Worm (Caenorhabditis elegans) whole organism, L2 larva: ENCODE measurements around the gene B0563.9.
A peak's percentile ranks its signal among the peaks of the same experiment; 100 is the strongest.

Source experiments
- C34F6.9 ChIP-seq: fragments of 150-350 bp; optimal IDR thresholded peaks from 2 replicates; lab custom pipeline; 2014; ENCODE audit warnings: missing biosample characterization, missing genetic modification characterization
- F13H6.1 ChIP-seq: sonication (generic microtip); optimal IDR thresholded peaks from 2 replicates; lab custom pipeline; 2016; ENCODE audit warnings: missing genetic modification characterization, missing compliant biosample characterization
- R02D3.7 ChIP-seq: fragments of 150-350 bp; optimal IDR thresholded peaks from 2 replicates; lab custom pipeline; 2014; ENCODE audit warnings: missing biosample characterization, missing genetic modification characterization
- Y55F3AM.14 ChIP-seq: fragments of 200-800 bp; sonication (Bioruptor generic); optimal IDR thresholded peaks from 2 replicates; lab custom pipeline; 2018; ENCODE audit warnings: mild to moderate bottlenecking, missing genetic modification characterization, missing compliant biosample characterization
- ZK546.5 ChIP-seq: sonication (generic microtip); optimal IDR thresholded peaks from 2 replicates; lab custom pipeline; 2017; ENCODE audit warnings: missing biosample characterization, missing genetic modification characterization
- alr-1 ChIP-seq: fragments of 150-350 bp; optimal IDR thresholded peaks from 2 replicates; lab custom pipeline; 2014; ENCODE audit warnings: missing biosample characterization, missing genetic modification characterization
- aly-2 ChIP-seq: fragments of 150-350 bp; optimal IDR thresholded peaks from 2 replicates; lab custom pipeline; 2014; ENCODE audit warnings: missing biosample characterization, missing genetic modification characterization
- ama-1 ChIP-seq: fragments of 150-350 bp; optimal IDR thresholded peaks from 2 replicates; lab custom pipeline; 2018; ENCODE audit warnings: inconsistent platforms
- blmp-1 ChIP-seq: sonication (generic microtip); optimal IDR thresholded peaks from 2 replicates; lab custom pipeline; 2017; ENCODE audit warnings: missing genetic modification characterization, mild to moderate bottlenecking, missing compliant biosample characterization, antibody characterized with exemption, moderate library complexity; ENCODE audit not compliant: insufficient read depth
- ceh-16 ChIP-seq: fragments of 150-350 bp; optimal IDR thresholded peaks from 2 replicates; lab custom pipeline; 2014; ENCODE audit warnings: missing biosample characterization, missing genetic modification characterization
- ceh-82 ChIP-seq: fragments of 150-350 bp; optimal IDR thresholded peaks from 2 replicates; lab custom pipeline; 2014; ENCODE audit warnings: missing biosample characterization, missing genetic modification characterization
- crh-2 ChIP-seq: sonication (generic microtip); optimal IDR thresholded peaks from 2 replicates; lab custom pipeline; 2017; ENCODE audit warnings: missing biosample characterization, missing genetic modification characterization
- dmd-4 ChIP-seq: sonication (generic microtip); optimal IDR thresholded peaks from 2 replicates; lab custom pipeline; 2017; ENCODE audit warnings: missing biosample characterization, missing genetic modification characterization
- egl-27 ChIP-seq: sonication (generic microtip); optimal IDR thresholded peaks from 3 replicates; lab custom pipeline; 2017; ENCODE audit warnings: missing biosample characterization, missing genetic modification reagents, missing genetic modification characterization
- elt-1 ChIP-seq: fragments of 150-350 bp; optimal IDR thresholded peaks from 2 replicates; lab custom pipeline; 2014; ENCODE audit warnings: missing biosample characterization, missing genetic modification characterization
- elt-3 ChIP-seq: sonication (generic microtip); optimal IDR thresholded peaks from 2 replicates; lab custom pipeline; 2017; ENCODE audit warnings: missing biosample characterization, missing genetic modification characterization
- fos-1 ChIP-seq: fragments of 150-350 bp; optimal IDR thresholded peaks from 2 replicates; lab custom pipeline; 2014; ENCODE audit warnings: missing biosample characterization, missing genetic modification characterization
- gmeb-1 ChIP-seq: fragments of 150-350 bp; optimal IDR thresholded peaks from 2 replicates; lab custom pipeline; 2014; ENCODE audit warnings: missing biosample characterization, missing genetic modification characterization
- lin-11 ChIP-seq: fragments of 150-350 bp; sonication (generic microtip); optimal IDR thresholded peaks from 2 replicates; lab custom pipeline; 2014; ENCODE audit warnings: missing biosample characterization, missing genetic modification characterization, inconsistent platforms, mixed read lengths
- lin-13 ChIP-seq: fragments of 150-350 bp; optimal IDR thresholded peaks from 2 replicates; lab custom pipeline; 2014; ENCODE audit warnings: missing biosample characterization, missing genetic modification reagents, missing genetic modification characterization
- lin-39 ChIP-seq: fragments of 150-350 bp; optimal IDR thresholded peaks from 2 replicates; lab custom pipeline; 2014; ENCODE audit warnings: missing biosample characterization, missing genetic modification reagents, missing genetic modification characterization
- lsy-2 ChIP-seq, 2 experiments: fragments of 150-350 bp in 1 of 2; sonication (generic microtip) in 1 of 2; optimal IDR thresholded peaks; 2 replicates each; lab custom pipeline; 2014 to 2017; ENCODE audit warnings: missing biosample characterization in 2 of 2, missing genetic modification characterization in 2 of 2
- mab-5 ChIP-seq: fragments of 150-350 bp; optimal IDR thresholded peaks from 2 replicates; lab custom pipeline; 2014; ENCODE audit warnings: missing biosample characterization, missing genetic modification characterization
- mbf-1 ChIP-seq: sonication (generic microtip); optimal IDR thresholded peaks from 2 replicates; lab custom pipeline; 2017; ENCODE audit warnings: missing biosample characterization, missing genetic modification characterization
- mdl-1 ChIP-seq, 2 experiments: fragments of 150-350 bp in 1 of 2; sonication (generic microtip) in 1 of 2; optimal IDR thresholded peaks; 2 replicates each; lab custom pipeline; 2017; ENCODE audit warnings: missing biosample characterization in 2 of 2, missing genetic modification characterization in 2 of 2
- nhr-10 ChIP-seq: sonication (generic microtip); optimal IDR thresholded peaks from 2 replicates; lab custom pipeline; 2017; ENCODE audit warnings: missing biosample characterization, missing genetic modification characterization
- nhr-11 ChIP-seq: fragments of 150-350 bp; optimal IDR thresholded peaks from 2 replicates; lab custom pipeline; 2014; ENCODE audit warnings: missing biosample characterization, missing genetic modification characterization
- nhr-12 ChIP-seq: fragments of 150-350 bp; optimal IDR thresholded peaks from 2 replicates; lab custom pipeline; 2014; ENCODE audit warnings: missing biosample characterization, missing genetic modification characterization
- nhr-129 ChIP-seq: fragments of 150-350 bp; optimal IDR thresholded peaks from 2 replicates; lab custom pipeline; 2014; ENCODE audit warnings: missing biosample characterization, missing genetic modification characterization
- nhr-21 ChIP-seq: fragments of 150-350 bp; optimal IDR thresholded peaks from 2 replicates; lab custom pipeline; 2014; ENCODE audit warnings: missing biosample characterization, missing genetic modification characterization
- nhr-23 ChIP-seq: fragments of 150-350 bp; optimal IDR thresholded peaks from 2 replicates; lab custom pipeline; 2014; ENCODE audit warnings: missing biosample characterization, missing genetic modification reagents, missing genetic modification characterization
- nhr-237 ChIP-seq: fragments of 150-350 bp; optimal IDR thresholded peaks from 2 replicates; lab custom pipeline; 2014; ENCODE audit warnings: missing biosample characterization, missing genetic modification characterization
- nhr-25 ChIP-seq: fragments of 150-350 bp; sonication (generic microtip); optimal IDR thresholded peaks from 3 replicates; lab custom pipeline; 2014; ENCODE audit warnings: missing biosample characterization, missing genetic modification characterization
- nhr-6 ChIP-seq: fragments of 150-350 bp; optimal IDR thresholded peaks from 2 replicates; lab custom pipeline; 2014; ENCODE audit warnings: missing biosample characterization, missing genetic modification characterization
- nhr-77 ChIP-seq: fragments of 150-350 bp; optimal IDR thresholded peaks from 2 replicates; lab custom pipeline; 2014; ENCODE audit warnings: missing biosample characterization, missing genetic modification characterization
- peb-1 ChIP-seq: fragments of 150-350 bp; optimal IDR thresholded peaks from 2 replicates; lab custom pipeline; 2014; ENCODE audit warnings: missing biosample characterization, missing genetic modification characterization
- sem-4 ChIP-seq: fragments of 150-350 bp; optimal IDR thresholded peaks from 2 replicates; lab custom pipeline; 2014; ENCODE audit warnings: missing biosample characterization, missing genetic modification reagents, missing genetic modification characterization
- skn-1 ChIP-seq: sonication (generic microtip); optimal IDR thresholded peaks from 2 replicates; lab custom pipeline; 2017; ENCODE audit warnings: missing biosample characterization, missing genetic modification characterization
- sma-3 ChIP-seq: sonication (generic microtip); optimal IDR thresholded peaks from 2 replicates; lab custom pipeline; 2016; ENCODE audit warnings: missing genetic modification reagents, missing genetic modification characterization, missing compliant biosample characterization
- sma-9 ChIP-seq, 2 experiments: fragments of 150-350 bp in 1 of 2; sonication (generic microtip) in 1 of 2; optimal IDR thresholded peaks; 2 replicates each; lab custom pipeline; 2014 to 2016; ENCODE audit warnings: missing genetic modification characterization in 2 of 2, mild to moderate bottlenecking in 1 of 2, missing biosample characterization in 1 of 2, missing compliant biosample characterization in 1 of 2, missing genetic modification reagents in 1 of 2, moderate library complexity in 1 of 2
- snpc-4 ChIP-seq: fragments of 150-350 bp; optimal IDR thresholded peaks from 2 replicates; lab custom pipeline; 2014; ENCODE audit warnings: missing biosample characterization, missing genetic modification characterization
- unc-39 ChIP-seq: fragments of 150-350 bp; optimal IDR thresholded peaks from 2 replicates; lab custom pipeline; 2014; ENCODE audit warnings: missing biosample characterization, missing genetic modification characterization
- unc-55 ChIP-seq: fragments of 150-350 bp; sonication (generic microtip); optimal IDR thresholded peaks from 3 replicates; lab custom pipeline; 2014; ENCODE audit warnings: missing biosample characterization, missing genetic modification reagents, missing genetic modification characterization
- unc-62 ChIP-seq: fragments of 150-350 bp; optimal IDR thresholded peaks from 2 replicates; lab custom pipeline; 2014; ENCODE audit warnings: missing biosample characterization, missing genetic modification reagents, missing genetic modification characterization
- zag-1 ChIP-seq: fragments of 150-350 bp; optimal IDR thresholded peaks from 2 replicates; lab custom pipeline; 2014; ENCODE audit warnings: missing biosample characterization, missing genetic modification characterization
- ztf-1 ChIP-seq: fragments of 200-800 bp; sonication (Bioruptor generic); conservative IDR thresholded peaks from 2 replicates; pipeline ENCODE4 v1.3.6; 2022; ENCODE audit warnings: missing genetic modification characterization, missing compliant biosample characterization
- ztf-11 ChIP-seq: sonication (generic microtip); optimal IDR thresholded peaks from 2 replicates; lab custom pipeline; 2017; ENCODE audit warnings: missing biosample characterization, missing genetic modification characterization
- ztf-4 ChIP-seq: fragments of 150-350 bp; optimal IDR thresholded peaks from 2 replicates; lab custom pipeline; 2014; ENCODE audit warnings: missing biosample characterization, missing genetic modification characterization

The B0563.9 gene

DNA sequence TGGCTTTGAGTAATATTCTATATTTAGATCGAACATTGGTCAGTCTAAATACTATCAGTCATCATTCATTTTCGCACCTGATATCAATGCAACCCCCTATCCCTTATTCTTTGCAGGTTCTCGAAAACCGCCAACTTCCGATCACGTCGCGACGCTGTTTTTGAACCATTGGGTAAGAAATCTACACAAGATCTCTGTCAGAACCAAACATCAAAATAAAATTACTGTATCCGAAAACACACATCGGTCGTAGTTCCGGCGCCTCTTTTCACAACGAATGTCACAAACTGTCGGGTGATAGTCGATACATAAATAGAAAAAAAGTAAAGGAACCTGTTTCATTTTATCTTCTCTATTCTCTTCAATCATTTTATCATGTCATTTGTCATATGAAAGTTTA, 21.4 kb upstream of the B0563.9 start (continued):
- TF ChIP-seq blmp-1 (no peak), ceh-16 (tag; lab: Kevin White, UChicago) (no peak), alr-1 (no peak), C34F6.9 (no peak), nhr-25 (no peak)

DNA sequence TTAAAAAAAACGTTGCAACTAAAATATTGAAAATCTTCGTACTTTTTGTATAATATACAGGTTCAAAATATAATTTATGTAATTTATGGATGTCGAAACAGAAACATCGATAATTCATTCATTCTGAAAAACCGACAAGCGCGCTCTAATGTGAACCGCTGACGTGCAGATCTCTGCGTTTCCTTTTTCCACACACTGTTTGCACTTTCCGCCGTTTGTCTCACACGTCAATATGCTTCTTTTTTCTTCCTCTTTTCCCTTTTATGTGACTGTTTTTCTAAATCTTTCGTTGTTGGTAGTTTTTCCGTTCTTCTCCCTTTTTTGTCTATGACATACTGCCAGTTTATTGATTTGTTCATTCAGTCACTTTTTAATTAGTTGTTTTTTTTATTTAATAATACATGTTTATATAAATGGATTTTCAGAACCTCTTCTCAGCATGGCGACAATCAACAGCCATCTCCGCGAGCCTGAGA, 18.0 kb upstream of the B0563.9 start, which contains the start of gene tmbi-4:
TSS of gene tmbi-4 (plus strand) at position 426 of the 476 bp plus-strand sequence.
- TF ChIP-seq skn-1 (tag; lab: Kevin White, UChicago): no peak
- peak; percentile 48 for TF ChIP-seq lin-13 (GFP tag; lab: Kevin White, UChicago)
- no peak for TF ChIP-seq ceh-16 (tag; lab: Kevin White, UChicago)
- TF ChIP-seq nhr-6 (tag; lab: Kevin White, UChicago): no peak
- TF ChIP-seq ama-1 (lab: Kevin White, UChicago): no peak
- TF ChIP-seq dmd-4 (tag; lab: Kevin White, UChicago): no peak
- TF ChIP-seq ceh-82 (tag; lab: Kevin White, UChicago): no peak
- no peak for TF ChIP-seq nhr-11 (tag; lab: Kevin White, UChicago)
- TF ChIP-seq aly-2 (tag; lab: Kevin White, UChicago): no peak
- no peak for TF ChIP-seq nhr-237 (tag; lab: Kevin White, UChicago)
- no peak for TF ChIP-seq lin-39
- no peak for TF ChIP-seq elt-1 (tag; lab: Kevin White, UChicago)
- TF ChIP-seq nhr-129: peak; percentile 71
- TF ChIP-seq elt-3 (tag; lab: Kevin White, UChicago): no peak
- no peak for TF ChIP-seq gmeb-1 (tag; lab: Kevin White, UChicago)
- no peak for TF ChIP-seq mbf-1
- no peak for TF ChIP-seq ztf-11 (tag; lab: Kevin White, UChicago)
- TF ChIP-seq Y55F3AM.14 (GFP tag; lab: Kevin White, UChicago): no peak
- TF ChIP-seq C34F6.9: peak; percentile 71
- TF ChIP-seq lin-11 (tag; lab: Kevin White, UChicago): no peak
- TF ChIP-seq nhr-21 (tag; lab: Kevin White, UChicago): peak; percentile 26
- TF ChIP-seq zag-1 (tag; lab: Kevin White, UChicago): no peak
- TF ChIP-seq unc-39: no peak
- peak; percentile 55 for TF ChIP-seq sma-9 (GFP tag; optimal IDR thresholded peaks at IDR 0.05; lab: Kevin White, UChicago)
- no peak for TF ChIP-seq sma-9 (tag; optimal IDR thresholded peaks at IDR 0.05; lab: Kevin White, UChicago)
- TF ChIP-seq crh-2 (tag; lab: Kevin White, UChicago): peak; percentile 94
- peak; percentile 32 for TF ChIP-seq sma-3
- no peak for TF ChIP-seq ztf-4 (tag; lab: Kevin White, UChicago)
- TF ChIP-seq nhr-23: no peak
- peak in 1 of 2 experiments; percentile 69 for TF ChIP-seq lsy-2 (tag; optimal IDR thresholded peaks at IDR 0.05; lab: Kevin White, UChicago)
- TF ChIP-seq mab-5 (tag; lab: Kevin White, UChicago): peak; percentile 15
- TF ChIP-seq unc-55 (GFP tag; lab: Kevin White, UChicago): no peak
- no peak for TF ChIP-seq egl-27 (tag; lab: Kevin White, UChicago)
- no peak for TF ChIP-seq nhr-77
- TF ChIP-seq nhr-10 (tag; lab: Kevin White, UChicago): no peak
- no peak for TF ChIP-seq ztf-1 (GFP tag; lab: Robert Waterston, UW)
- no peak for TF ChIP-seq peb-1 (tag; lab: Kevin White, UChicago)
- no peak for TF ChIP-seq R02D3.7
- no peak for TF ChIP-seq unc-62 (GFP tag; lab: Kevin White, UChicago)
- peak; percentile 27 for TF ChIP-seq sem-4 (tag; lab: Kevin White, UChicago)
- TF ChIP-seq ZK546.5 (tag; lab: Kevin White, UChicago): no peak
- no peak for TF ChIP-seq snpc-4
- TF ChIP-seq alr-1: no peak
- TF ChIP-seq mdl-1 (tag; optimal IDR thresholded peaks at IDR 0.05; lab: Kevin White, UChicago): no peak
- TF ChIP-seq nhr-12 (tag; lab: Kevin White, UChicago): no peak
- TF ChIP-seq blmp-1: peak; percentile 82
- peak; percentile 53 for TF ChIP-seq F13H6.1 (tag; lab: Kevin White, UChicago)
- peak; percentile 34 for TF ChIP-seq nhr-25
- peak; percentile 65 for TF ChIP-seq fos-1 (tag; lab: Kevin White, UChicago)
